Worm (Caenorhabditis elegans): ENCODE measurements around the gene K06A9.1.

Gene K06A9.1

ce11 chrX:1599294-1599693 is 52.0 kb downstream of the K06A9.1 start:
- TF ChIP-seq hlh-15 (tag; optimal IDR thresholded peaks at IDR 0.05) = no peak
- peak; percentile 83 for TF ChIP-seq unc-42 (tag; optimal IDR thresholded peaks at IDR 0.05)

ce11 chrX:1601563-1601962 is 54.3 kb downstream of the K06A9.1 start:
- TF ChIP-seq ceh-31 (tag; optimal IDR thresholded peaks at IDR 0.05) (peak; percentile 40), ceh-2 (tag; optimal IDR thresholded peaks at IDR 0.05) (no peak), unc-42 (tag; optimal IDR thresholded peaks at IDR 0.05) (peak; percentile 68), ceh-14 (tag; optimal IDR thresholded peaks at IDR 0.05) (peak; percentile 15), K02D7.2 (tag; optimal IDR thresholded peaks at IDR 0.05) (no peak), hlh-8 (tag; optimal IDR thresholded peaks at IDR 0.05) (no peak), pqm-1 (tag; optimal IDR thresholded peaks at IDR 0.05) (no peak)

- no peak for TF ChIP-seq pax-1 (tag; optimal IDR thresholded peaks at IDR 0.05)
- TF ChIP-seq ceh-6 (GFP tag; optimal IDR thresholded peaks at IDR 0.05) = no peak
- TF ChIP-seq ref-2 (tag; optimal IDR thresholded peaks at IDR 0.05) = no peak
- TF ChIP-seq K02D7.2 (tag; optimal IDR thresholded peaks at IDR 0.05) = peak; percentile 8
- peak; percentile 57 for TF ChIP-seq hlh-6 (tag; optimal IDR thresholded peaks at IDR 0.05)
These were observed 55.2 kb downstream of the K06A9.1 start for ce11 chrX:1602548-1602947.

ce11 chrX:1603027-1603426 is 55.7 kb downstream of the K06A9.1 start:
- TF ChIP-seq fkh-6 (tag; optimal IDR thresholded peaks at IDR 0.05) (no peak), che-1 (tag; optimal IDR thresholded peaks at IDR 0.05) (peak; percentile 2), gmeb-2 (tag; optimal IDR thresholded peaks at IDR 0.05) (no peak), hlh-8 (tag; optimal IDR thresholded peaks at IDR 0.05) (no peak)

- no peak for TF ChIP-seq gmeb-2 (tag; optimal IDR thresholded peaks at IDR 0.05)
- no peak for TF ChIP-seq nfya-1 (tag; optimal IDR thresholded peaks at IDR 0.05)
- TF ChIP-seq ceh-6 (GFP tag; optimal IDR thresholded peaks at IDR 0.05) = no peak
- TF ChIP-seq fkh-10 (GFP tag; optimal IDR thresholded peaks at IDR 0.05) = no peak
- no peak for TF ChIP-seq nhr-232 (tag; optimal IDR thresholded peaks at IDR 0.05)
- TF ChIP-seq lin-11 (tag; optimal IDR thresholded peaks at IDR 0.05) = no peak
- no peak for TF ChIP-seq tbx-2 (tag; optimal IDR thresholded peaks at IDR 0.05)
- no peak for TF ChIP-seq dmd-4 (tag; optimal IDR thresholded peaks at IDR 0.05; ENCODE audit: borderline replicate concordance)
- TF ChIP-seq ttx-3 (tag; optimal IDR thresholded peaks at IDR 0.05) = no peak
- TF ChIP-seq ceh-24 (tag; optimal IDR thresholded peaks at IDR 0.05) = no peak
- no peak for TF ChIP-seq fkh-6 (tag; optimal IDR thresholded peaks at IDR 0.05)
- TF ChIP-seq pha-2 (tag; optimal IDR thresholded peaks at IDR 0.05) = no peak
- no peak for TF ChIP-seq mec-3 (tag; optimal IDR thresholded peaks at IDR 0.05; ENCODE audit: borderline replicate concordance)
- no peak for TF ChIP-seq sdc-2 (tag; optimal IDR thresholded peaks at IDR 0.05)
- TF ChIP-seq nhr-11 (tag; optimal IDR thresholded peaks at IDR 0.05) = no peak
- TF ChIP-seq hlh-30 (tag; optimal IDR thresholded peaks at IDR 0.05; ENCODE audit: insufficient read depth) = no peak
- TF ChIP-seq fax-1 (tag; optimal IDR thresholded peaks at IDR 0.05) = no peak
These were observed 56.4 kb downstream of the K06A9.1 start for ce11 chrX:1603709-1604108.

- TF ChIP-seq C08G9.2 (tag; optimal IDR thresholded peaks at IDR 0.05) (no peak), npax-4 (tag; optimal IDR thresholded peaks at IDR 0.05) (no peak), ceh-48 (tag; optimal IDR thresholded peaks at IDR 0.05) (no peak), dve-1 (tag; optimal IDR thresholded peaks at IDR 0.05) (no peak), sox-2 (GFP tag; IDR thresholded peaks at IDR 0.05) (no peak), fkh-6 (tag; optimal IDR thresholded peaks at IDR 0.05) (no peak), pros-1 (tag; optimal IDR thresholded peaks at IDR 0.05) (no peak), ttx-3 (tag; optimal IDR thresholded peaks at IDR 0.05) (no peak), unc-86 (tag; optimal IDR thresholded peaks at IDR 0.05) (no peak), elt-2 (tag; optimal IDR thresholded peaks at IDR 0.05) (no peak), nhr-232 (tag; optimal IDR thresholded peaks at IDR 0.05) (no peak), ref-2 (tag; optimal IDR thresholded peaks at IDR 0.05) (no peak), lim-6 (tag; optimal IDR thresholded peaks at IDR 0.05) (no peak), sox-4 (tag; optimal IDR thresholded peaks at IDR 0.05) (no peak), ceh-19 (GFP tag; optimal IDR thresholded peaks at IDR 0.05) (no peak), hlh-8 (tag; optimal IDR thresholded peaks at IDR 0.05) (no peak), K09A11.1 (tag; optimal IDR thresholded peaks at IDR 0.05; ENCODE audit: insufficient read depth) (no peak), unc-3 (GFP tag; conservative IDR thresholded peaks at IDR 0.05) (no peak), unc-3 (tag; optimal IDR thresholded peaks at IDR 0.05) (no peak)
These were observed 57.3 kb downstream of the K06A9.1 start, which contains the start of gene H11E01.3 for ce11 chrX:1604606-1605005. Gene H11E01.3 (plus strand): TSS chrX:1604906.
